Worm (Caenorhabditis elegans) whole organism, L4 larva: Measurements from ENCODE around the gene R02E4.3.

Experiments used
- F10B5.3 ChIP-seq: sonication (generic microtip); optimal IDR thresholded peaks from 2 replicates; lab custom pipeline; 2016; ENCODE audit warnings: mild to moderate bottlenecking, missing genetic modification characterization, missing compliant biosample characterization
- F44E2.7 ChIP-seq: fragments of 200-800 bp; sonication (Bioruptor generic); IDR thresholded peaks from 2 replicates; pipeline ENCODE4 v2.1.2; 2022; ENCODE audit warnings: missing genetic modification characterization, missing compliant biosample characterization
- F49E8.2 ChIP-seq: sonication (generic microtip); optimal IDR thresholded peaks from 2 replicates; lab custom pipeline; 2016; ENCODE audit warnings: missing compliant biosample characterization, mild to moderate bottlenecking, missing genetic modification characterization, borderline replicate concordance
- T26A8.4 ChIP-seq: fragments of 200-800 bp; sonication (Bioruptor generic); IDR thresholded peaks from 2 replicates; pipeline ENCODE4 v1.3.6; 2022; ENCODE audit warnings: missing genetic modification characterization, missing compliant biosample characterization
- Y5F2A.4 ChIP-seq: fragments of 200-800 bp; sonication (Bioruptor generic); optimal IDR thresholded peaks from 2 replicates; lab custom pipeline; 2018; ENCODE audit warnings: mild to moderate bottlenecking, missing genetic modification characterization, missing compliant biosample characterization
- aha-1 ChIP-seq: fragments of 150-350 bp; peaks from one replicate; lab custom pipeline; 2014; ENCODE audit warnings: missing biosample characterization, missing genetic modification characterization
- aly-2 ChIP-seq: sonication (generic microtip); optimal IDR thresholded peaks from 2 replicates; lab custom pipeline; 2018; ENCODE audit warnings: missing biosample characterization, missing genetic modification characterization
- ama-1 ChIP-seq: fragments of 150-350 bp; optimal IDR thresholded peaks from 2 replicates; lab custom pipeline; 2014; ENCODE audit warnings: inconsistent platforms, mixed read lengths
- ceh-20 ChIP-seq: fragments of 200-800 bp; sonication (Bioruptor generic); IDR thresholded peaks from 2 replicates; pipeline ENCODE4 v1.3.6; 2022; ENCODE audit warnings: missing genetic modification reagents, missing genetic modification characterization, missing compliant biosample characterization
- daf-12 ChIP-seq: fragments of 150-350 bp; optimal IDR thresholded peaks from 2 replicates; lab custom pipeline; 2014; ENCODE audit warnings: missing biosample characterization, missing genetic modification reagents, missing genetic modification characterization
- daf-16 ChIP-seq, 3 experiments: sonication (generic microtip); optimal IDR thresholded peaks; 2 replicates each; lab custom pipeline; 2016 to 2017; ENCODE audit warnings: missing genetic modification characterization in 3 of 3, missing genetic modification reagents in 3 of 3, mild to moderate bottlenecking in 2 of 3, missing compliant biosample characterization in 2 of 3, missing biosample characterization in 1 of 3, moderate library complexity in 1 of 3
- dmd-6 ChIP-seq: fragments of 200-800 bp; sonication (Bioruptor generic); IDR thresholded peaks from 2 replicates; pipeline ENCODE4 v1.3.6; 2022; ENCODE audit warnings: missing genetic modification reagents, missing genetic modification characterization, missing compliant biosample characterization
- dmd-8 ChIP-seq: fragments of 200-800 bp; sonication (Bioruptor generic); IDR thresholded peaks from 2 replicates; pipeline ENCODE4 v1.3.6; 2022; ENCODE audit warnings: missing genetic modification characterization, missing compliant biosample characterization
- dve-1 ChIP-seq: sonication (generic microtip); optimal IDR thresholded peaks from 2 replicates; lab custom pipeline; 2017; ENCODE audit warnings: antibody characterized with exemption, mild to moderate bottlenecking, missing genetic modification characterization, missing compliant biosample characterization; ENCODE audit not compliant: insufficient read depth
- egl-27 ChIP-seq: sonication (generic microtip); optimal IDR thresholded peaks from 3 replicates; lab custom pipeline; 2017; ENCODE audit warnings: missing biosample characterization, missing genetic modification reagents, missing genetic modification characterization
- egl-43 ChIP-seq: fragments of 200-800 bp; sonication (Bioruptor generic); IDR thresholded peaks from 2 replicates; pipeline ENCODE4 v1.3.6; 2022; ENCODE audit warnings: missing genetic modification reagents, missing genetic modification characterization, missing compliant biosample characterization
- fkh-10 ChIP-seq: fragments of 150-350 bp; optimal IDR thresholded peaks from 2 replicates; lab custom pipeline; 2014; ENCODE audit warnings: missing biosample characterization, missing genetic modification reagents, missing genetic modification characterization
- gei-8 ChIP-seq: fragments of 200-800 bp; sonication (Bioruptor generic); optimal IDR thresholded peaks from 2 replicates; lab custom pipeline; 2018; ENCODE audit warnings: mild to moderate bottlenecking, missing genetic modification characterization, missing compliant biosample characterization
- hif-1 ChIP-seq, 2 experiments: sonication (generic microtip); optimal IDR thresholded peaks; 2 replicates each; lab custom pipeline; 2016 to 2017; ENCODE audit warnings: missing compliant biosample characterization in 2 of 2, missing genetic modification characterization in 2 of 2, missing genetic modification reagents in 2 of 2, missing genotype in 2 of 2, mild to moderate bottlenecking in 1 of 2
- hlh-11 ChIP-seq: fragments of 200-800 bp; sonication (Bioruptor generic); optimal IDR thresholded peaks from 2 replicates; lab custom pipeline; 2018; ENCODE audit warnings: mild to moderate bottlenecking, missing genetic modification characterization, missing compliant biosample characterization
- hlh-30 ChIP-seq: sonication (generic microtip); optimal IDR thresholded peaks from 2 replicates; lab custom pipeline; 2017; ENCODE audit warnings: antibody characterized with exemption, mild to moderate bottlenecking, missing genetic modification characterization, missing compliant biosample characterization; ENCODE audit not compliant: insufficient read depth
- lim-7 ChIP-seq: fragments of 200-800 bp; sonication (Bioruptor generic); IDR thresholded peaks from 2 replicates; pipeline ENCODE4 v1.3.6; 2022; ENCODE audit warnings: missing genetic modification characterization, missing compliant biosample characterization
- lin-29 ChIP-seq: fragments of 200-800 bp; sonication (Bioruptor generic); IDR thresholded peaks from 2 replicates; pipeline ENCODE4 v1.3.6; 2022; ENCODE audit warnings: missing genetic modification reagents, missing genetic modification characterization, missing compliant biosample characterization
- lsy-2 ChIP-seq, 2 experiments: fragments of 150-350 bp in 1 of 2; sonication (generic microtip) in 1 of 2; optimal IDR thresholded peaks; 2 replicates each; lab custom pipeline; 2014 to 2017; ENCODE audit warnings: missing biosample characterization in 2 of 2, missing genetic modification characterization in 2 of 2
- madf-5 ChIP-seq, 2 experiments: fragments of 200-800 bp; sonication (Bioruptor generic); IDR thresholded peaks; 2 replicates each; pipeline ENCODE4 v1.3.6; 2022; ENCODE audit warnings: missing compliant biosample characterization in 2 of 2, missing genetic modification characterization in 2 of 2
- mdl-1 ChIP-seq, 2 experiments: fragments of 150-350 bp in 1 of 2; sonication (generic microtip) in 1 of 2; optimal IDR thresholded peaks; 2 replicates each; lab custom pipeline; 2014 to 2017; ENCODE audit warnings: missing biosample characterization in 2 of 2, missing genetic modification characterization in 2 of 2
- mep-1 ChIP-seq: fragments of 150-350 bp; sonication (generic microtip); optimal IDR thresholded peaks from 3 replicates; lab custom pipeline; 2014; ENCODE audit warnings: missing biosample characterization, missing genetic modification characterization
- mes-2 ChIP-seq: sonication (generic microtip); optimal IDR thresholded peaks from 2 replicates; lab custom pipeline; 2016; ENCODE audit warnings: missing genotype, mild to moderate bottlenecking, missing genetic modification characterization, missing compliant biosample characterization; ENCODE audit not compliant: poor library complexity, severe bottlenecking
- mxl-3 ChIP-seq: fragments of 200-800 bp; sonication (Bioruptor generic); optimal IDR thresholded peaks from 2 replicates; lab custom pipeline; 2018; ENCODE audit warnings: mild to moderate bottlenecking, missing genetic modification characterization, missing compliant biosample characterization
- nhr-10 ChIP-seq: fragments of 150-350 bp; optimal IDR thresholded peaks from 2 replicates; lab custom pipeline; 2014; ENCODE audit warnings: missing biosample characterization, missing genetic modification characterization
- nhr-102 ChIP-seq: sonication (generic microtip); optimal IDR thresholded peaks from 2 replicates; lab custom pipeline; 2016; ENCODE audit warnings: mild to moderate bottlenecking, missing genetic modification characterization, moderate library complexity, missing compliant biosample characterization
- nhr-11 ChIP-seq: fragments of 150-350 bp; optimal IDR thresholded peaks from 2 replicates; lab custom pipeline; 2014; ENCODE audit warnings: missing biosample characterization, missing genetic modification characterization
- nhr-28 ChIP-seq: fragments of 150-350 bp; optimal IDR thresholded peaks from 2 replicates; lab custom pipeline; 2014; ENCODE audit warnings: missing biosample characterization, missing genetic modification characterization
- nhr-48 ChIP-seq: sonication (generic microtip); optimal IDR thresholded peaks from 2 replicates; lab custom pipeline; 2016; ENCODE audit warnings: mild to moderate bottlenecking, missing genetic modification characterization, missing compliant biosample characterization
- nhr-6 ChIP-seq: fragments of 150-350 bp; optimal IDR thresholded peaks from 2 replicates; lab custom pipeline; 2014; ENCODE audit warnings: missing biosample characterization, missing genetic modification characterization
- nhr-77 ChIP-seq: fragments of 150-350 bp; optimal IDR thresholded peaks from 2 replicates; lab custom pipeline; 2014; ENCODE audit warnings: missing biosample characterization, missing genetic modification characterization
- pqm-1 ChIP-seq: sonication (generic microtip); optimal IDR thresholded peaks from 2 replicates; lab custom pipeline; 2017; ENCODE audit warnings: missing biosample characterization, missing genetic modification characterization
- set-16 ChIP-seq: fragments of 200-800 bp; sonication (Bioruptor generic); IDR thresholded peaks from 2 replicates; pipeline ENCODE4 v1.3.6; 2022; ENCODE audit warnings: missing genetic modification reagents, missing genetic modification characterization, missing compliant biosample characterization
- skn-1 ChIP-seq: fragments of 150-350 bp; optimal IDR thresholded peaks from 2 replicates; lab custom pipeline; 2014; ENCODE audit warnings: missing biosample characterization, missing genetic modification characterization
- snpc-1.2 ChIP-seq: fragments of 200-800 bp; sonication (Bioruptor generic); IDR thresholded peaks from 2 replicates; pipeline ENCODE4 v1.3.6; 2022; ENCODE audit warnings: missing genetic modification reagents, missing genetic modification characterization, missing compliant biosample characterization
- spr-1 ChIP-seq: sonication (generic microtip); optimal IDR thresholded peaks from 2 replicates; lab custom pipeline; 2016; ENCODE audit warnings: mild to moderate bottlenecking, missing genetic modification characterization, missing compliant biosample characterization
- unc-39 ChIP-seq: sonication (generic microtip); optimal IDR thresholded peaks from 2 replicates; lab custom pipeline; 2017; ENCODE audit warnings: missing biosample characterization, missing genetic modification characterization
- unc-62 ChIP-seq, 3 experiments: fragments of 150-350 bp in 1 of 3; sonication (generic microtip); optimal IDR thresholded peaks in 2 of 3; peaks in 1 of 3; 1 replicate in 1 of 3; 2 replicates in 2 of 3; lab custom pipeline; 2014 to 2017; ENCODE audit warnings: missing biosample characterization in 3 of 3, missing genetic modification characterization in 3 of 3, missing genetic modification reagents in 3 of 3, missing genotype in 1 of 3
- zip-2 ChIP-seq: fragments of 150-350 bp; optimal IDR thresholded peaks from 2 replicates; lab custom pipeline; 2014; ENCODE audit warnings: missing biosample characterization, missing genetic modification characterization

Gene R02E4.3

DNA sequence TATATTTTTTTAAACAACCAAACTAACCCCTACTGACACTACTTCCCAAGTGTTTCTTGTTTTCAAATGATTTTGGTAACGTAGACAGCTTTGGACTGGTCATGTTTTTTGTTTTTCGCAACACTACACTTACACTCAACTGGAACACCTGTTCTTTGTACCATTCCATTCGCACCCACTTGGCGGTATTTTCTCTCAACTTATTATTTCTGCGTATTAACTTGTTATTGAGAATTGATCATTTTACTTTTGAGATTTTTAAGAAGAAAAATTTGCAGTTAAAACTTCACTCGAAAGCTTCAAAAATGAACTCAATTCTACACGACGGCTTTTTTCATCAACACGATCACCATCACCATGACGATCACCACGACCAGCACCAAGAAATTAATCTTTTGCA lies 32.9 kb upstream of the R02E4.3 start, which contains the start of gene ZK470.2:
Gene ZK470.2, plus strand, starts transcription at position 301 of the 400 bp plus-strand sequence.
- TF ChIP-seq egl-43 (no peak), nhr-102 (tag; lab: Kevin White, UChicago) (no peak), T26A8.4 (GFP tag; lab: Robert Waterston, UW) (no peak), zip-2 (tag; lab: Kevin White, UChicago) (no peak), unc-62 (GFP tag; optimal IDR thresholded peaks at IDR 0.05 in 1 of 2; lab: Kevin White, UChicago) (peak in 1 of 2 experiments; percentile 72), unc-62 (tag; optimal IDR thresholded peaks at IDR 0.05; lab: Kevin White, UChicago) (no peak)

DNA sequence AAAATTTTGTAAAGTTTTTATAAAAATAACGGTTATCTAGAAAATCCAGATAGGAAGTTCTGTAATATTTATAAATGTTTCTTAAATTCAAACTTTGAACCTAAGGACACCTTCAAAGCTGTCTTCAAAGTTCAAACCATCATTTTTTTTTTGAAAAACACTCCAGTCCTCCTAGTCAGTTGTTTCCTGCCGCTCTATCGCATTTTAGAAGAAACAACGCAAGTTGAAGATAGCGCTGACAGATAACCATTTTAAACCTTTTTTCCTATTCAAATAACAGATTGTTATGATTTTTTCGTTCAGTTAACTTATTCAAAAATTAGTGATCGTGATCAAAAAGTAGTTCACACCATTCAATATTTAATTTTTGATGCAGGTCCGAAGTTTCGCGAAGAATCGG lies 31.5 kb upstream of the R02E4.3 start:
- TF ChIP-seq nhr-6 (no peak), F49E8.2 (tag; lab: Kevin White, UChicago) (no peak), mxl-3 (GFP tag; lab: Kevin White, UChicago) (no peak), daf-16 (GFP tag; optimal IDR thresholded peaks at IDR 0.05; lab: Kevin White, UChicago) (no peak), daf-16 (tag; optimal IDR thresholded peaks at IDR 0.05; lab: Kevin White, UChicago) (peak; percentile 27), spr-1 (tag; lab: Kevin White, UChicago) (no peak), dve-1 (peak; percentile 21), dmd-6 (GFP tag; lab: Robert Waterston, UW) (no peak; the same call in 1 of the 2 replicates), nhr-28 (tag; lab: Kevin White, UChicago) (peak; percentile 37), pqm-1 (tag; lab: Kevin White, UChicago) (peak; percentile 70), zip-2 (tag; lab: Kevin White, UChicago) (no peak)

ce11 chrX:4132243-4132642 lies 30.3 kb upstream of the R02E4.3 start:
- TF ChIP-seq unc-62 (GFP tag; optimal IDR thresholded peaks at IDR 0.05 in 1 of 2; lab: Kevin White, UChicago) (peak in 1 of 2 experiments; percentile 96), unc-62 (tag; optimal IDR thresholded peaks at IDR 0.05; lab: Kevin White, UChicago) (no peak), unc-39 (tag; lab: Kevin White, UChicago) (no peak), mes-2 (tag; lab: Kevin White, UChicago) (no peak), dve-1 (peak; percentile 20), F10B5.3 (no peak), nhr-11 (tag; lab: Kevin White, UChicago) (peak; percentile 7), hlh-11 (peak; percentile 89), hlh-30 (peak; percentile 87), nhr-6 (no peak), daf-16 (GFP tag; optimal IDR thresholded peaks at IDR 0.05; lab: Kevin White, UChicago) (no peak), daf-16 (tag; optimal IDR thresholded peaks at IDR 0.05; lab: Kevin White, UChicago) (no peak), snpc-1.2 (GFP tag; lab: Robert Waterston, UW) (no peak), egl-27 (tag; lab: Kevin White, UChicago) (no peak), dmd-8 (GFP tag; lab: Robert Waterston, UW) (no peak), hif-1 (tag; optimal IDR thresholded peaks at IDR 0.05; lab: Kevin White, UChicago) (peak in 1 of 2 experiments; percentile 15), nhr-10 (tag; lab: Kevin White, UChicago) (peak; percentile 48), lsy-2 (tag; optimal IDR thresholded peaks at IDR 0.05; lab: Kevin White, UChicago) (peak; percentile 16 to 70), aha-1 (tag; lab: Kevin White, UChicago) (peak; percentile 91), mep-1 (peak; percentile 37), dmd-6 (GFP tag; lab: Robert Waterston, UW) (peak; percentile 34; the same call in 1 of the 2 replicates), lin-29 (no peak), mdl-1 (tag; optimal IDR thresholded peaks at IDR 0.05; lab: Kevin White, UChicago) (peak in 1 of 2 experiments; percentile 79), lim-7 (GFP tag; lab: Robert Waterston, UW) (no peak), nhr-28 (tag; lab: Kevin White, UChicago) (peak; percentile 60), gei-8 (GFP tag; lab: Kevin White, UChicago) (peak; percentile 1), zip-2 (tag; lab: Kevin White, UChicago) (no peak), madf-5 (GFP tag; IDR thresholded peaks at IDR 0.05; lab: Robert Waterston, UW) (no peak), ama-1 (no peak), fkh-10 (GFP tag; lab: Kevin White, UChicago) (no peak), ceh-20 (peak; percentile 48; the same call in 1 of the 2 replicates), set-16 (GFP tag; lab: Robert Waterston, UW) (no peak), aly-2 (no peak), daf-12 (tag; lab: Kevin White, UChicago) (no peak), nhr-48 (tag; lab: Kevin White, UChicago) (peak; percentile 91), skn-1 (tag; lab: Kevin White, UChicago) (no peak), Y5F2A.4 (GFP tag; lab: Kevin White, UChicago) (no peak), F44E2.7 (GFP tag; lab: Robert Waterston, UW) (no peak), mxl-3 (GFP tag; lab: Kevin White, UChicago) (peak; percentile 97), spr-1 (tag; lab: Kevin White, UChicago) (no peak), nhr-77 (tag; lab: Kevin White, UChicago) (peak; percentile 38)
